Fruit fly (Drosophila melanogaster): ENCODE results near the gene CG31041.

The CG31041 gene

dm6 chr3R:29550735-29551134, 40.0 kb downstream of the CG31041 start:
- TF ChIP-seq CTCF (optimal IDR thresholded peaks at IDR 0.05) (no peak), CG8478 (optimal IDR thresholded peaks at IDR 0.05) (no peak)

- TF ChIP-seq CTCF (optimal IDR thresholded peaks at IDR 0.05), result no peak
- no peak for TF ChIP-seq CG8478 (optimal IDR thresholded peaks at IDR 0.05)
Measured at dm6 chr3R:29549945-29550344, 40.8 kb downstream of the CG31041 start.

- TF ChIP-seq CTCF (optimal IDR thresholded peaks at IDR 0.05), result no peak
- no peak for TF ChIP-seq CG8478 (optimal IDR thresholded peaks at IDR 0.05)
Measured at dm6 chr3R:29549157-29549556, 41.5 kb downstream of the CG31041 start.

dm6 chr3R:29548751-29549150, 42.0 kb downstream of the CG31041 start:
- no peak for TF ChIP-seq CTCF (optimal IDR thresholded peaks at IDR 0.05)
- no peak for TF ChIP-seq CG8478 (optimal IDR thresholded peaks at IDR 0.05)

dm6 chr3R:29547983-29548382, 42.7 kb downstream of the CG31041 start:
- no peak for TF ChIP-seq CG8478 (optimal IDR thresholded peaks at IDR 0.05)
- no peak for TF ChIP-seq CTCF (optimal IDR thresholded peaks at IDR 0.05)

dm6 chr3R:29547182-29547979, 43.3 kb downstream of the CG31041 start:
- TF ChIP-seq CTCF (optimal IDR thresholded peaks at IDR 0.05), result no peak
- no peak for TF ChIP-seq CG8478 (optimal IDR thresholded peaks at IDR 0.05)

- TF ChIP-seq CG8478 (optimal IDR thresholded peaks at IDR 0.05) (no peak), CTCF (optimal IDR thresholded peaks at IDR 0.05) (no peak)
Measured at dm6 chr3R:29546418-29546817, 44.3 kb downstream of the CG31041 start.

- TF ChIP-seq CTCF (optimal IDR thresholded peaks at IDR 0.05), result no peak
- no peak for TF ChIP-seq CG8478 (optimal IDR thresholded peaks at IDR 0.05)
Measured at dm6 chr3R:29545163-29545562, 45.5 kb downstream of the CG31041 start.

dm6 chr3R:29540948-29541741, 49.6 kb downstream of the CG31041 start:
- TF ChIP-seq CG8478 (optimal IDR thresholded peaks at IDR 0.05) (no peak), CTCF (optimal IDR thresholded peaks at IDR 0.05) (no peak)

Data from S2 (cell line).